Worm (Caenorhabditis elegans): ENCODE measurements around the gene nst-1.
A peak's percentile ranks its signal among the peaks of the same experiment; 100 is the strongest.

DNA sequence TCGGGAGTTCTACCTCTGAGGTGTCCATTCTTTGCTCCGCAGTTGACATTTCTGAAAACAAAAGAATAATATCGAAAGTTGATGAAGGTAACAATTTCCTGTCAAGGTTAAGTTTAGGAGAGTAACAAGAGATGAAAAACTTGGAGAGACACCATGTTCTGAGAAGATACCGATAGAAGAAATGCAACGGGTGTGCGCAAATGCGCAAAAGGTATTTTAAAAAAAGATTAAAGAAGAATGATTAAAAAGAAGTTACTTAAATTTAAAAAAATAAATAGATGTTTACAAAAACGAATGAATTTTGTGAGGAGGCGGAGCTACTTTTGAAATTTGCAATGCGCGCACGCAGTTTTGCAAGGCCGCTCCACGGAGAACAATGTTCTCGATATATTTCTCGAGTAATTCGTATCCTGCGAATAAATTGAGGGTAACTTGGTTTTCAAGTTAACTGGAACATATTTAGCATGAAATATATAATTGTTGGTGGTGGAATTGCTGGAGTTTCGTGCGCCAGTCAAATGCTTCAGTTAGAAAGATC, 42.1 kb upstream of the nst-1 start, which contains the start of the genes ran-3 and C26D10.3:
- peak; percentile 40 for TF ChIP-seq W03F9.2 (tag; optimal IDR thresholded peaks at IDR 0.05)
- TF ChIP-seq him-1 (tag; optimal IDR thresholded peaks at IDR 0.05), result no peak
